Worm (Caenorhabditis elegans) whole organism, L2 larva: ENCODE measurements around the gene pals-32.
A peak's percentile ranks its signal among the peaks of the same experiment; 100 is the strongest.

Source experiments
- C34F6.9 ChIP-seq: fragments of 150-350 bp; optimal IDR thresholded peaks from 2 replicates; lab custom pipeline; 2014; ENCODE audit warnings: missing biosample characterization, missing genetic modification characterization
- F13H6.1 ChIP-seq: sonication (generic microtip); optimal IDR thresholded peaks from 2 replicates; lab custom pipeline; 2016; ENCODE audit warnings: missing genetic modification characterization, missing compliant biosample characterization
- R02D3.7 ChIP-seq: fragments of 150-350 bp; optimal IDR thresholded peaks from 2 replicates; lab custom pipeline; 2014; ENCODE audit warnings: missing biosample characterization, missing genetic modification characterization
- Y55F3AM.14 ChIP-seq: fragments of 200-800 bp; sonication (Bioruptor generic); optimal IDR thresholded peaks from 2 replicates; lab custom pipeline; 2018; ENCODE audit warnings: mild to moderate bottlenecking, missing genetic modification characterization, missing compliant biosample characterization
- aly-2 ChIP-seq: fragments of 150-350 bp; optimal IDR thresholded peaks from 2 replicates; lab custom pipeline; 2014; ENCODE audit warnings: missing biosample characterization, missing genetic modification characterization
- ama-1 ChIP-seq: fragments of 150-350 bp; optimal IDR thresholded peaks from 2 replicates; lab custom pipeline; 2018; ENCODE audit warnings: inconsistent platforms
- ceh-82 ChIP-seq: fragments of 150-350 bp; optimal IDR thresholded peaks from 2 replicates; lab custom pipeline; 2014; ENCODE audit warnings: missing biosample characterization, missing genetic modification characterization
- crh-2 ChIP-seq: sonication (generic microtip); optimal IDR thresholded peaks from 2 replicates; lab custom pipeline; 2017; ENCODE audit warnings: missing biosample characterization, missing genetic modification characterization
- elt-1 ChIP-seq: fragments of 150-350 bp; optimal IDR thresholded peaks from 2 replicates; lab custom pipeline; 2014; ENCODE audit warnings: missing biosample characterization, missing genetic modification characterization
- fos-1 ChIP-seq: fragments of 150-350 bp; optimal IDR thresholded peaks from 2 replicates; lab custom pipeline; 2014; ENCODE audit warnings: missing biosample characterization, missing genetic modification characterization
- gmeb-1 ChIP-seq: fragments of 150-350 bp; optimal IDR thresholded peaks from 2 replicates; lab custom pipeline; 2014; ENCODE audit warnings: missing biosample characterization, missing genetic modification characterization
- lin-11 ChIP-seq: fragments of 150-350 bp; sonication (generic microtip); optimal IDR thresholded peaks from 2 replicates; lab custom pipeline; 2014; ENCODE audit warnings: missing biosample characterization, missing genetic modification characterization, inconsistent platforms, mixed read lengths
- lin-13 ChIP-seq: fragments of 150-350 bp; optimal IDR thresholded peaks from 2 replicates; lab custom pipeline; 2014; ENCODE audit warnings: missing biosample characterization, missing genetic modification reagents, missing genetic modification characterization
- lin-39 ChIP-seq: fragments of 150-350 bp; optimal IDR thresholded peaks from 2 replicates; lab custom pipeline; 2014; ENCODE audit warnings: missing biosample characterization, missing genetic modification reagents, missing genetic modification characterization
- mdl-1 ChIP-seq, 2 experiments: fragments of 150-350 bp in 1 of 2; sonication (generic microtip) in 1 of 2; optimal IDR thresholded peaks; 2 replicates each; lab custom pipeline; 2017; ENCODE audit warnings: missing biosample characterization in 2 of 2, missing genetic modification characterization in 2 of 2
- nhr-10 ChIP-seq: sonication (generic microtip); optimal IDR thresholded peaks from 2 replicates; lab custom pipeline; 2017; ENCODE audit warnings: missing biosample characterization, missing genetic modification characterization
- nhr-11 ChIP-seq: fragments of 150-350 bp; optimal IDR thresholded peaks from 2 replicates; lab custom pipeline; 2014; ENCODE audit warnings: missing biosample characterization, missing genetic modification characterization
- nhr-21 ChIP-seq: fragments of 150-350 bp; optimal IDR thresholded peaks from 2 replicates; lab custom pipeline; 2014; ENCODE audit warnings: missing biosample characterization, missing genetic modification characterization
- nhr-237 ChIP-seq: fragments of 150-350 bp; optimal IDR thresholded peaks from 2 replicates; lab custom pipeline; 2014; ENCODE audit warnings: missing biosample characterization, missing genetic modification characterization
- nhr-25 ChIP-seq: fragments of 150-350 bp; sonication (generic microtip); optimal IDR thresholded peaks from 3 replicates; lab custom pipeline; 2014; ENCODE audit warnings: missing biosample characterization, missing genetic modification characterization
- nhr-6 ChIP-seq: fragments of 150-350 bp; optimal IDR thresholded peaks from 2 replicates; lab custom pipeline; 2014; ENCODE audit warnings: missing biosample characterization, missing genetic modification characterization
- peb-1 ChIP-seq: fragments of 150-350 bp; optimal IDR thresholded peaks from 2 replicates; lab custom pipeline; 2014; ENCODE audit warnings: missing biosample characterization, missing genetic modification characterization
- skn-1 ChIP-seq: sonication (generic microtip); optimal IDR thresholded peaks from 2 replicates; lab custom pipeline; 2017; ENCODE audit warnings: missing biosample characterization, missing genetic modification characterization
- sma-9 ChIP-seq, 2 experiments: fragments of 150-350 bp in 1 of 2; sonication (generic microtip) in 1 of 2; optimal IDR thresholded peaks; 2 replicates each; lab custom pipeline; 2014 to 2016; ENCODE audit warnings: missing genetic modification characterization in 2 of 2, mild to moderate bottlenecking in 1 of 2, missing biosample characterization in 1 of 2, missing compliant biosample characterization in 1 of 2, missing genetic modification reagents in 1 of 2, moderate library complexity in 1 of 2
- snpc-4 ChIP-seq: fragments of 150-350 bp; optimal IDR thresholded peaks from 2 replicates; lab custom pipeline; 2014; ENCODE audit warnings: missing biosample characterization, missing genetic modification characterization
- unc-39 ChIP-seq: fragments of 150-350 bp; optimal IDR thresholded peaks from 2 replicates; lab custom pipeline; 2014; ENCODE audit warnings: missing biosample characterization, missing genetic modification characterization
- unc-62 ChIP-seq: fragments of 150-350 bp; optimal IDR thresholded peaks from 2 replicates; lab custom pipeline; 2014; ENCODE audit warnings: missing biosample characterization, missing genetic modification reagents, missing genetic modification characterization
- ztf-1 ChIP-seq: fragments of 200-800 bp; sonication (Bioruptor generic); conservative IDR thresholded peaks from 2 replicates; pipeline ENCODE4 v1.3.6; 2022; ENCODE audit warnings: missing genetic modification characterization, missing compliant biosample characterization
- ztf-11 ChIP-seq: sonication (generic microtip); optimal IDR thresholded peaks from 2 replicates; lab custom pipeline; 2017; ENCODE audit warnings: missing biosample characterization, missing genetic modification characterization
- ztf-4 ChIP-seq: fragments of 150-350 bp; optimal IDR thresholded peaks from 2 replicates; lab custom pipeline; 2014; ENCODE audit warnings: missing biosample characterization, missing genetic modification characterization

pals-32 gene

ce11 chrV:2896198-2896660 is at the start of gene pals-32:
TSS of gene pals-32 (plus strand) at chrV:2896610.
- TF ChIP-seq fos-1 (tag; lab: Kevin White, UChicago) (peak; percentile 57), lin-11 (tag; lab: Kevin White, UChicago) (no peak)

- TF ChIP-seq fos-1 (tag; lab: Kevin White, UChicago) (peak; percentile 65), lin-13 (GFP tag; lab: Kevin White, UChicago) (no peak), sma-9 (GFP tag; optimal IDR thresholded peaks at IDR 0.05; lab: Kevin White, UChicago) (peak; percentile 51), sma-9 (tag; optimal IDR thresholded peaks at IDR 0.05; lab: Kevin White, UChicago) (no peak), nhr-6 (no peak)
Observed at ce11 chrV:2848290-2848937, 48.0 kb upstream of the pals-32 start, which contains the start of gene srj-49. TSS of gene srj-49 (minus strand) at chrV:2848340.

ce11 chrV:2849071-2849470 is 47.3 kb upstream of the pals-32 start, which contains the start of gene ugt-53:
TSS of gene ugt-53 (plus strand) at chrV:2849343.
- TF ChIP-seq peb-1 (no peak), unc-39 (tag; lab: Kevin White, UChicago) (no peak), fos-1 (tag; lab: Kevin White, UChicago) (peak; percentile 36)

ce11 chrV:2855473-2855872 is 40.9 kb upstream of the pals-32 start, which contains the start of gene srj-57:
TSS of gene srj-57 (minus strand) at chrV:2855573.
- TF ChIP-seq mdl-1 (tag; optimal IDR thresholded peaks at IDR 0.05; lab: Kevin White, UChicago): no peak

ce11 chrV:2857842-2858241 is 38.6 kb upstream of the pals-32 start, which contains the start of gene srj-55:
TSS of gene srj-55 (minus strand) at chrV:2857942.
- TF ChIP-seq C34F6.9 (no peak), ztf-11 (tag; lab: Kevin White, UChicago) (no peak), crh-2 (no peak), Y55F3AM.14 (GFP tag; lab: Kevin White, UChicago) (no peak), nhr-6 (no peak), aly-2 (tag; lab: Kevin White, UChicago) (no peak), snpc-4 (tag; lab: Kevin White, UChicago) (no peak), elt-1 (tag; lab: Kevin White, UChicago) (no peak)

- TF ChIP-seq nhr-10 (tag; lab: Kevin White, UChicago) (no peak), aly-2 (tag; lab: Kevin White, UChicago) (no peak), skn-1 (tag; lab: Kevin White, UChicago) (no peak), nhr-25 (tag; lab: Kevin White, UChicago) (no peak), nhr-237 (tag; lab: Kevin White, UChicago) (no peak), elt-1 (tag; lab: Kevin White, UChicago) (no peak), F13H6.1 (tag; lab: Kevin White, UChicago) (no peak), nhr-21 (tag; lab: Kevin White, UChicago) (no peak), ztf-1 (GFP tag; lab: Robert Waterston, UW) (no peak), Y55F3AM.14 (GFP tag; lab: Kevin White, UChicago) (no peak), lin-13 (GFP tag; lab: Kevin White, UChicago) (no peak), lin-39 (tag; lab: Kevin White, UChicago) (no peak), gmeb-1 (tag; lab: Kevin White, UChicago) (no peak), unc-62 (GFP tag; lab: Kevin White, UChicago) (no peak), nhr-6 (no peak), ztf-4 (tag; lab: Kevin White, UChicago) (no peak), ceh-82 (tag; lab: Kevin White, UChicago) (no peak), R02D3.7 (tag; lab: Kevin White, UChicago) (no peak), nhr-11 (no peak)
Observed at ce11 chrV:2859738-2860137, 36.7 kb upstream of the pals-32 start, which contains the start of gene srj-54. TSS of gene srj-54 (minus strand) at chrV:2859838.

ce11 chrV:2861505-2861904 is 34.9 kb upstream of the pals-32 start, which contains the start of gene srh-270:
TSS of gene srh-270 (minus strand) at chrV:2861605.
- no peak for TF ChIP-seq ama-1 (lab: Kevin White, UChicago)
